Fruit fly (Drosophila melanogaster): ENCODE measurements around the gene mRpL47.

Gene mRpL47

dm6 chr3R:9563240-9563992, 47.7 kb upstream of the mRpL47 start, which contains the start of the genes CG9393 and Vps45 (continued):
- TF ChIP-seq Oli (tag; optimal IDR thresholded peaks at IDR 0.05) (peak; percentile 27), dan (GFP tag; IDR thresholded peaks at IDR 0.05) (no peak), Sry-β (GFP tag; optimal IDR thresholded peaks at IDR 0.05) (peak; percentile 96), CG17829 (tag; optimal IDR thresholded peaks at IDR 0.05) (peak; percentile 75), HLHmδ (GFP tag; optimal IDR thresholded peaks at IDR 0.05) (no peak), fd102C (GFP tag; optimal IDR thresholded peaks at IDR 0.05) (no peak), Fer3 (tag; optimal IDR thresholded peaks at IDR 0.05) (peak; percentile 41), Med (GFP tag) (peak; percentile 90), CG15269 (tag; optimal IDR thresholded peaks at IDR 0.05) (no peak), dati (GFP tag; IDR thresholded peaks at IDR 0.05) (no peak), CG1529 (GFP tag; optimal IDR thresholded peaks at IDR 0.05) (no peak), Dip2 (GFP tag; IDR thresholded peaks at IDR 0.05) (no peak), B-H2 (GFP tag; optimal IDR thresholded peaks at IDR 0.05) (peak; percentile 70), CG1602 (GFP tag; optimal IDR thresholded peaks at IDR 0.05) (peak; percentile 62), aop (GFP tag; IDR thresholded peaks at IDR 0.05) (no peak), CG31365 (tag; optimal IDR thresholded peaks at IDR 0.05) (no peak), stwl (tag; optimal IDR thresholded peaks at IDR 0.05) (peak; percentile 53), kay (GFP tag; optimal IDR thresholded peaks at IDR 0.05) (peak; percentile 20), CG4707 (GFP tag; optimal IDR thresholded peaks at IDR 0.05) (no peak), BtbVII (GFP tag; optimal IDR thresholded peaks at IDR 0.05) (no peak), pho (GFP tag; optimal IDR thresholded peaks at IDR 0.05) (peak; percentile 81), grn (GFP tag; optimal IDR thresholded peaks at IDR 0.05) (peak; percentile 84), HLH54F (GFP tag; optimal IDR thresholded peaks at IDR 0.05) (peak; percentile 78), Nf-YB (GFP tag; optimal IDR thresholded peaks at IDR 0.05) (peak; percentile 17), Ets97D (GFP tag; optimal IDR thresholded peaks at IDR 0.05) (peak; percentile 77), ham (GFP tag; IDR thresholded peaks at IDR 0.05) (no peak), Xbp1 (GFP tag; optimal IDR thresholded peaks at IDR 0.05) (peak; percentile 71), sc (optimal IDR thresholded peaks at IDR 0.05) (no peak), sc (GFP tag; optimal IDR thresholded peaks at IDR 0.05) (no peak), CG9876 (GFP tag; optimal IDR thresholded peaks at IDR 0.05) (peak; percentile 12), esg (GFP tag; conservative IDR thresholded peaks at IDR 0.05) (peak; percentile 50; the same call in 1 of the 2 replicates), Ada2b (GFP tag; IDR thresholded peaks at IDR 0.05) (peak; percentile 15; the same call in 1 of the 2 replicates), CG15073 (GFP tag; optimal IDR thresholded peaks at IDR 0.05) (no peak), trem (tag; optimal IDR thresholded peaks at IDR 0.05) (peak; percentile 78), HmgZ (tag; optimal IDR thresholded peaks at IDR 0.05) (peak; percentile 75), Hmr (GFP tag; optimal IDR thresholded peaks at IDR 0.05) (no peak), Ssrp (tag; optimal IDR thresholded peaks at IDR 0.05) (peak; percentile 47), Fer1 (GFP tag; optimal IDR thresholded peaks at IDR 0.05) (peak; percentile 59), usp (GFP tag; optimal IDR thresholded peaks at IDR 0.05) (no peak), seq (GFP tag; IDR thresholded peaks at IDR 0.05) (no peak), ATbp (GFP tag; optimal IDR thresholded peaks at IDR 0.05) (no peak), luna (GFP tag; optimal IDR thresholded peaks at IDR 0.05) (peak; percentile 17), HmgD (GFP tag; optimal IDR thresholded peaks at IDR 0.05) (peak; percentile 44), maf-S (GFP tag; optimal IDR thresholded peaks at IDR 0.05) (peak; percentile 59), gem (tag; optimal IDR thresholded peaks at IDR 0.05) (no peak), Hsf (GFP tag; optimal IDR thresholded peaks at IDR 0.05) (peak; percentile 79), crol (GFP tag; IDR thresholded peaks at IDR 0.05) (no peak), ken (GFP tag; IDR thresholded peaks at IDR 0.05) (no peak; the same call in 2 of the 3 replicates), bowl (GFP tag; IDR thresholded peaks at IDR 0.05) (no peak), CG6254 (GFP tag; optimal IDR thresholded peaks at IDR 0.05) (no peak), sim (GFP tag; IDR thresholded peaks at IDR 0.05) (no peak)
